Fruit fly (Drosophila melanogaster): ENCODE results near the gene Naglu.

dm6 chr2L:8414887-8415883 lies 3.5 kb upstream of the Naglu start, which contains the start of the genes CG13398 and Akap200:
- TF ChIP-seq psq (optimal IDR thresholded peaks at IDR 0.05) (no peak), insv (optimal IDR thresholded peaks at IDR 0.05) (no peak), h (optimal IDR thresholded peaks at IDR 0.05) (no peak), ttk (optimal IDR thresholded peaks at IDR 0.05) (no peak), Myc (optimal IDR thresholded peaks at IDR 0.05) (no peak)

All from Kc167 (cell line).